Worm (Caenorhabditis elegans) whole organism, L3 larva: ENCODE data around the gene ZK673.6.

Experiments used
- ama-1 ChIP-seq: fragments of 150-350 bp; optimal IDR thresholded peaks from 2 replicates; lab custom pipeline; 2018
- ceh-82 ChIP-seq: fragments of 150-350 bp; optimal IDR thresholded peaks from 2 replicates; lab custom pipeline; 2014; ENCODE audit warnings: missing biosample characterization, missing genetic modification characterization
- daf-12 ChIP-seq: fragments of 150-350 bp; optimal IDR thresholded peaks from 2 replicates; lab custom pipeline; 2014; ENCODE audit warnings: missing biosample characterization, missing genetic modification reagents, missing genetic modification characterization
- egl-5 ChIP-seq: fragments of 150-350 bp; optimal IDR thresholded peaks from 2 replicates; lab custom pipeline; 2017; ENCODE audit warnings: missing biosample characterization, missing genetic modification reagents, missing genetic modification characterization, inconsistent platforms
- elt-1 ChIP-seq: fragments of 150-350 bp; optimal IDR thresholded peaks from 2 replicates; lab custom pipeline; 2014; ENCODE audit warnings: missing biosample characterization, missing genetic modification characterization
- elt-3 ChIP-seq, 3 experiments: fragments of 150-350 bp in 1 of 3; sonication (generic microtip) in 2 of 3; optimal IDR thresholded peaks; 2 replicates in 2 of 3; 4 replicates in 1 of 3; lab custom pipeline; 2014 to 2017; ENCODE audit warnings: missing biosample characterization in 3 of 3, missing genetic modification characterization in 3 of 3
- fos-1 ChIP-seq: fragments of 150-350 bp; optimal IDR thresholded peaks from 2 replicates; lab custom pipeline; 2014; ENCODE audit warnings: missing biosample characterization, missing genetic modification characterization
- jun-1 ChIP-seq: fragments of 150-350 bp; optimal IDR thresholded peaks from 2 replicates; lab custom pipeline; 2014; ENCODE audit warnings: missing biosample characterization, missing genetic modification reagents, missing genetic modification characterization
- mdl-1 ChIP-seq: fragments of 150-350 bp; optimal IDR thresholded peaks from 2 replicates; lab custom pipeline; 2014; ENCODE audit warnings: missing biosample characterization, missing genetic modification characterization
- nhr-11 ChIP-seq: fragments of 150-350 bp; optimal IDR thresholded peaks from 2 replicates; lab custom pipeline; 2014; ENCODE audit warnings: missing biosample characterization, missing genetic modification characterization
- pha-4 ChIP-seq: fragments of 150-350 bp; optimal IDR thresholded peaks from 2 replicates; lab custom pipeline; 2014; ENCODE audit warnings: missing biosample characterization, missing genetic modification reagents, missing genetic modification characterization
- skn-1 ChIP-seq: fragments of 150-350 bp; optimal IDR thresholded peaks from 2 replicates; lab custom pipeline; 2014; ENCODE audit warnings: missing biosample characterization, missing genetic modification characterization
- unc-39 ChIP-seq: sonication (generic microtip); optimal IDR thresholded peaks from 4 replicates; lab custom pipeline; 2017; ENCODE audit warnings: missing biosample characterization, missing genetic modification characterization
- zag-1 ChIP-seq: fragments of 150-350 bp; optimal IDR thresholded peaks from 2 replicates; lab custom pipeline; 2014; ENCODE audit warnings: missing biosample characterization, missing genetic modification characterization

DNA sequence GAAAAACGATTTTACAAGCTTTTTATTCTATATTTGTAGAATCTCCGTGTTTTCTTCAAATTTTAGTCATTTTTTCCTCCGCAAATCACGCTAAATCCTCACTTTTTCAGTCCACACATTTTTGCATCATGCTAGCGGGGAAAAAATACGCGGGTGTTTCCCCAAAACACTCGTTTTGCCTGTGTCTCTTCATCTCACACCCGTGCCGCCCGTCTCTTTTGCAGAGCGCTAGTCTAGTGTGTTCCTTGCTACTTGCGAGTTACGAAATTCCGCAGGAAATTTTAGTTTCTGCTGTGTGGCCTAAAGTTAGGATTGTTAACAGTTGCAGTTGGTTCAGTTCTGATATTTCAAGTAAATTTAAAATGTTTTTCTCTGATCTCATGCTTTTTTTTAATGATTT, 18.4 kb downstream of the ZK673.6 start:
- TF ChIP-seq zag-1 (tag; lab: Kevin White, UChicago) (no peak), ceh-82 (tag; lab: Kevin White, UChicago) (no peak), egl-5 (tag; lab: Kevin White, UChicago) (no peak), jun-1 (tag; lab: Kevin White, UChicago) (no peak), ama-1 (lab: Kevin White, UChicago) (peak; percentile 1), nhr-11 (tag; lab: Kevin White, UChicago) (no peak), pha-4 (tag; lab: Kevin White, UChicago) (no peak), mdl-1 (no peak), unc-39 (no peak), skn-1 (tag; lab: Kevin White, UChicago) (no peak), daf-12 (no peak), fos-1 (no peak), elt-1 (no peak), elt-3 (tag; optimal IDR thresholded peaks at IDR 0.05; lab: Kevin White, UChicago) (no peak)
